Fruit fly (Drosophila melanogaster): ENCODE measurements around the gene scrt.

dm6 chr3L:3977622-3978355 lies 5.9 kb upstream of the scrt start:
- TF ChIP-seq CTCF (optimal IDR thresholded peaks at IDR 0.05) (no peak), CG8478 (optimal IDR thresholded peaks at IDR 0.05) (no peak)
